Worm (Caenorhabditis elegans) whole organism, young adult: ENCODE results near the gene skr-19.

ENCODE experiments used
- K11D2.4 ChIP-seq: fragments of 200-800 bp; sonication (Bioruptor generic); IDR thresholded peaks from 2 replicates; pipeline ENCODE4 v1.3.6; 2022; ENCODE audit warnings: missing genetic modification reagents, missing genetic modification characterization, missing compliant biosample characterization
- ekl-4 ChIP-seq: fragments of 200-800 bp; sonication (Bioruptor generic); IDR thresholded peaks from 2 replicates; pipeline ENCODE4 v1.3.6; 2022; ENCODE audit warnings: missing genetic modification reagents, missing genetic modification characterization, missing compliant biosample characterization
- lin-40 ChIP-seq: sonication (generic microtip); optimal IDR thresholded peaks from 2 replicates; lab custom pipeline; 2016; ENCODE audit warnings: missing genetic modification characterization, mild to moderate bottlenecking, missing compliant biosample characterization, missing genotype, missing genetic modification reagents
- sptf-2 ChIP-seq: fragments of 200-800 bp; sonication (Bioruptor generic); optimal IDR thresholded peaks from 2 replicates; lab custom pipeline; 2018; ENCODE audit warnings: mild to moderate bottlenecking, missing genetic modification characterization, missing compliant biosample characterization
- unc-62 ChIP-seq: fragments of 150-350 bp; optimal IDR thresholded peaks from 2 replicates; lab custom pipeline; 2014; ENCODE audit warnings: missing biosample characterization, missing genetic modification reagents, missing genetic modification characterization

DNA sequence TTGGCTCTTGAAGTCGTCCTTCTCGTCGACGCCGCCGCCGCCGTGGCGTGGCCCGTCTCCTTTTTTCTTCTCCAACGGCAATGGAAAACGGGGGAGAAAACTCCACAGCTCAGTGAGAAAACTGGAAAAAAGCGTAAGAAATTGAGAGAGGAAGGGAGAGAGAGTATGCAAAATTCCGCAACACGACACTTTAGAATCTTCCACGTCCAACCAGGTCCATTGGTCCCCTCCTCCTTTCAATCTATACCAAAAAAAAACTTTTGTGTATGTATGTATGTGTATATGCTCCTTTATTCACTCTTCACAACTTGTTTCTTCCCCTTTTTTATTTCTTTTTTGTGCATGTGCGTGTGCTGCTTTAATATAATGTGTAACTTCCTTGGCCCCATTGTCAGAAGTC is 15.5 kb downstream of the skr-19 start:
- TF ChIP-seq lin-40: no peak
- no peak for TF ChIP-seq ekl-4 (GFP tag; lab: Robert Waterston, UW)
- TF ChIP-seq sptf-2 (GFP tag; lab: Kevin White, UChicago): no peak
- TF ChIP-seq unc-62: no peak
- TF ChIP-seq K11D2.4 (GFP tag; lab: Robert Waterston, UW): no peak
